Worm (Caenorhabditis elegans): ENCODE measurements around the gene ceh-75.

- no peak for TF ChIP-seq ama-1 (optimal IDR thresholded peaks at IDR 0.05)
- TF ChIP-seq sea-1 (GFP tag; conservative IDR thresholded peaks at IDR 0.05) = no peak
- TF ChIP-seq ets-7 (tag; optimal IDR thresholded peaks at IDR 0.05) = no peak
- no peak for TF ChIP-seq tra-4 (tag; optimal IDR thresholded peaks at IDR 0.05)
- no peak for TF ChIP-seq aly-1 (tag; optimal IDR thresholded peaks at IDR 0.05)
- TF ChIP-seq hnd-1 (tag; optimal IDR thresholded peaks at IDR 0.05) = no peak
- no peak for TF ChIP-seq F13C5.2 (tag; optimal IDR thresholded peaks at IDR 0.05)
These were observed 41.8 kb downstream of the ceh-75 start for ce11 chrV:9962916-9963315.

Data from whole organism, early embryonic.